Fruit fly (Drosophila melanogaster) S2 (cell line): Measurements from ENCODE around the gene SelR.

ENCODE experiments used
- CG8478 ChIP-seq: fragments of >200 bp; optimal IDR thresholded peaks from 2 replicates; lab custom pipeline; 2018
- CTCF ChIP-seq, 2 experiments: fragments of >200 bp; optimal IDR thresholded peaks; 2 replicates each; lab custom pipeline; 2018

The SelR gene

dm6 chr3R:10875515-10876434, 7.3 kb upstream of the SelR start, which contains the start of gene Sodh2:
TSS of gene Sodh2 (plus strand) at chr3R:10876384.
- TF ChIP-seq CG8478 (lab: Kevin White, UChicago) (no peak), CTCF (optimal IDR thresholded peaks at IDR 0.05; lab: Kevin White, UChicago) (no peak)

- TF ChIP-seq CG8478 (lab: Kevin White, UChicago): no peak
- no peak for TF ChIP-seq CTCF (optimal IDR thresholded peaks at IDR 0.05; lab: Kevin White, UChicago)
Observed at dm6 chr3R:10872820-10873219, 4.4 kb upstream of the SelR start, which contains the start of gene CG4596. TSS of gene CG4596 (plus strand) at chr3R:10873038.

dm6 chr3R:10872148-10872783, 3.8 kb upstream of the SelR start, which contains the start of gene Fdh:
TSS of gene Fdh (minus strand) at chr3R:10872381.
- TF ChIP-seq CTCF (optimal IDR thresholded peaks at IDR 0.05; lab: Kevin White, UChicago) (no peak), CG8478 (lab: Kevin White, UChicago) (no peak)

dm6 chr3R:10870561-10870960, 2.1 kb upstream of the SelR start:
- no peak for TF ChIP-seq CTCF (optimal IDR thresholded peaks at IDR 0.05; lab: Kevin White, UChicago)
- no peak for TF ChIP-seq CG8478 (lab: Kevin White, UChicago)

dm6 chr3R:10863956-10864355, 4.5 kb downstream of the SelR start:
- TF ChIP-seq CTCF (optimal IDR thresholded peaks at IDR 0.05; lab: Kevin White, UChicago) (no peak), CG8478 (lab: Kevin White, UChicago) (no peak)

- TF ChIP-seq CG8478 (lab: Kevin White, UChicago) (no peak), CTCF (optimal IDR thresholded peaks at IDR 0.05; lab: Kevin White, UChicago) (no peak)
Observed at dm6 chr3R:10863446-10863819, 5.0 kb downstream of the SelR start.

- TF ChIP-seq CG8478 (lab: Kevin White, UChicago) (no peak), CTCF (optimal IDR thresholded peaks at IDR 0.05; lab: Kevin White, UChicago) (no peak)
Observed at dm6 chr3R:10862773-10863445, 5.5 kb downstream of the SelR start, which contains the start of gene CG6574. TSS of gene CG6574 (minus strand) at chr3R:10862988.

- TF ChIP-seq CG8478 (lab: Kevin White, UChicago) (no peak), CTCF (optimal IDR thresholded peaks at IDR 0.05; lab: Kevin White, UChicago) (no peak)
Observed at dm6 chr3R:10859713-10860112, 8.7 kb downstream of the SelR start, which contains the start of gene CG14694. TSS of gene CG14694 (minus strand) at chr3R:10859813.

dm6 chr3R:10856618-10857017, 11.8 kb downstream of the SelR start, which contains the start of gene CG4570:
TSS of gene CG4570 (plus strand) at chr3R:10856807.
- TF ChIP-seq CTCF (optimal IDR thresholded peaks at IDR 0.05; lab: Kevin White, UChicago) (no peak), CG8478 (lab: Kevin White, UChicago) (no peak)

dm6 chr3R:10854243-10854874, 14.1 kb downstream of the SelR start, which contains the start of the genes CG6567 and CG4511:
TSS of gene CG6567 (minus strand) at chr3R:10854451.
TSS of gene CG4511 (plus strand) at chr3R:10854501.
- no peak for TF ChIP-seq CTCF (optimal IDR thresholded peaks at IDR 0.05; lab: Kevin White, UChicago)
- no peak for TF ChIP-seq CG8478 (lab: Kevin White, UChicago)

dm6 chr3R:10852232-10852774, 16.1 kb downstream of the SelR start, which contains the start of gene CG4565:
TSS of gene CG4565 (plus strand) at chr3R:10852724.
- TF ChIP-seq CG8478 (lab: Kevin White, UChicago): no peak
- TF ChIP-seq CTCF (optimal IDR thresholded peaks at IDR 0.05; lab: Kevin White, UChicago): no peak

dm6 chr3R:10850636-10851035, 17.8 kb downstream of the SelR start:
- no peak for TF ChIP-seq CG8478 (lab: Kevin White, UChicago)
- TF ChIP-seq CTCF (optimal IDR thresholded peaks at IDR 0.05; lab: Kevin White, UChicago): no peak

dm6 chr3R:10849515-10849973, 18.9 kb downstream of the SelR start, which contains the start of gene CG42394:
TSS of gene CG42394 (plus strand) at chr3R:10849825.
- no peak for TF ChIP-seq CTCF (optimal IDR thresholded peaks at IDR 0.05; lab: Kevin White, UChicago)
- TF ChIP-seq CG8478 (lab: Kevin White, UChicago): no peak
